Fruit fly (Drosophila melanogaster) whole organism, adult: Measurements from ENCODE around the gene Dh31.

Source experiments
- CG11617 ChIP-seq: fragments of 200-800 bp; sonication (Bioruptor generic); optimal IDR thresholded peaks from 2 replicates; lab custom pipeline; 2017; ENCODE audit warnings: mild to moderate bottlenecking, missing biosample characterization, missing genetic modification reagents, missing genetic modification characterization
- CG12768 ChIP-seq: fragments of 200-800 bp; sonication (Bioruptor generic); optimal IDR thresholded peaks from 2 replicates; lab custom pipeline; 2017; ENCODE audit warnings: missing biosample characterization, missing genetic modification characterization, mild to moderate bottlenecking, moderate library complexity, missing genetic modification reagents
- CG14711 ChIP-seq: fragments of 200-800 bp; sonication (Bioruptor generic); optimal IDR thresholded peaks from 2 replicates; lab custom pipeline; 2018; ENCODE audit warnings: missing biosample characterization, mild to moderate bottlenecking, missing genetic modification characterization, moderate library complexity
- CG1620 ChIP-seq: fragments of 200-800 bp; sonication (Bioruptor generic); optimal IDR thresholded peaks from 2 replicates; lab custom pipeline; 2016; ENCODE audit warnings: missing biosample characterization, missing genetic modification characterization
- CG33017 ChIP-seq: fragments of 200-800 bp; sonication (Bioruptor generic); optimal IDR thresholded peaks from 2 replicates; lab custom pipeline; 2018; ENCODE audit warnings: missing biosample characterization, mild to moderate bottlenecking, missing genetic modification characterization, moderate library complexity
- CG5204 ChIP-seq: fragments of 200-800 bp; sonication (Bioruptor generic); optimal IDR thresholded peaks from 2 replicates; lab custom pipeline; 2016; ENCODE audit warnings: missing biosample characterization, missing genetic modification characterization
- CG7045 ChIP-seq: fragments of 200-800 bp; sonication (Bioruptor generic); optimal IDR thresholded peaks from 2 replicates; lab custom pipeline; 2017; ENCODE audit warnings: missing biosample characterization, mild to moderate bottlenecking, missing genetic modification characterization
- CG7101 ChIP-seq: fragments of 200-800 bp; sonication (Bioruptor generic); optimal IDR thresholded peaks from 2 replicates; lab custom pipeline; 2018; ENCODE audit warnings: missing biosample characterization, mild to moderate bottlenecking, missing genetic modification characterization, moderate library complexity
- Clk ChIP-seq: fragments of 200-800 bp; sonication (Bioruptor generic); optimal IDR thresholded peaks from 2 replicates; lab custom pipeline; 2017; ENCODE audit warnings: missing biosample characterization, missing genetic modification characterization
- Crg-1 ChIP-seq: fragments of 200-800 bp; sonication (Bioruptor generic); optimal IDR thresholded peaks from 2 replicates; lab custom pipeline; 2016; ENCODE audit warnings: missing biosample characterization, missing genetic modification characterization
- Hr96 ChIP-seq: fragments of 200-800 bp; sonication (Bioruptor generic); optimal IDR thresholded peaks from 2 replicates; lab custom pipeline; 2016; ENCODE audit warnings: missing biosample characterization, missing genetic modification characterization
- Mnt ChIP-seq: fragments of 200-800 bp; sonication (Bioruptor generic); optimal IDR thresholded peaks from 2 replicates; lab custom pipeline; 2016; ENCODE audit warnings: missing biosample characterization, mild to moderate bottlenecking, missing genetic modification characterization
- bab1 ChIP-seq: fragments of 200-800 bp; sonication (Bioruptor generic); optimal IDR thresholded peaks from 3 replicates; lab custom pipeline; 2019; ENCODE audit warnings: missing biosample characterization, mild to moderate bottlenecking, missing genetic modification characterization, moderate library complexity
- cic ChIP-seq: fragments of 200-800 bp; sonication (Bioruptor generic); optimal IDR thresholded peaks from 2 replicates; lab custom pipeline; 2017; ENCODE audit warnings: missing biosample characterization, mild to moderate bottlenecking, missing genetic modification characterization, moderate library complexity
- cnc ChIP-seq, 2 experiments: fragments of >200 bp; optimal IDR thresholded peaks; 2 replicates each; lab custom pipeline; 2017
- kay ChIP-seq: fragments of 200-800 bp; sonication (Bioruptor generic); peaks from one replicate; lab custom pipeline; 2016; ENCODE audit warnings: missing biosample characterization, missing genetic modification characterization, borderline replicate concordance
- ovo ChIP-seq: fragments of 200-800 bp; sonication (Bioruptor generic); optimal IDR thresholded peaks from 2 replicates; lab custom pipeline; 2016; ENCODE audit warnings: missing biosample characterization, missing genetic modification characterization
- pad ChIP-seq: fragments of 200-800 bp; sonication (Bioruptor generic); optimal IDR thresholded peaks from 3 replicates; lab custom pipeline; 2017; ENCODE audit warnings: missing biosample characterization, missing genetic modification characterization, mild to moderate bottlenecking, moderate library complexity, missing genetic modification reagents
- tj ChIP-seq: fragments of 200-800 bp; sonication (Bioruptor generic); optimal IDR thresholded peaks from 3 replicates; lab custom pipeline; 2017; ENCODE audit warnings: missing biosample characterization, mild to moderate bottlenecking, missing genetic modification characterization, moderate library complexity
- toe ChIP-seq: fragments of 200-800 bp; sonication (Bioruptor generic); optimal IDR thresholded peaks from 2 replicates; lab custom pipeline; 2016; ENCODE audit warnings: missing biosample characterization, missing genetic modification characterization

The Dh31 gene

dm6 chr2L:8471667-8472066 lies 35.0 kb downstream of the Dh31 start:
- TF ChIP-seq cic (GFP tag; lab: Kevin White, UChicago) = no peak
- peak; percentile 20 for TF ChIP-seq kay (GFP tag; lab: Kevin White, UChicago)

DNA sequence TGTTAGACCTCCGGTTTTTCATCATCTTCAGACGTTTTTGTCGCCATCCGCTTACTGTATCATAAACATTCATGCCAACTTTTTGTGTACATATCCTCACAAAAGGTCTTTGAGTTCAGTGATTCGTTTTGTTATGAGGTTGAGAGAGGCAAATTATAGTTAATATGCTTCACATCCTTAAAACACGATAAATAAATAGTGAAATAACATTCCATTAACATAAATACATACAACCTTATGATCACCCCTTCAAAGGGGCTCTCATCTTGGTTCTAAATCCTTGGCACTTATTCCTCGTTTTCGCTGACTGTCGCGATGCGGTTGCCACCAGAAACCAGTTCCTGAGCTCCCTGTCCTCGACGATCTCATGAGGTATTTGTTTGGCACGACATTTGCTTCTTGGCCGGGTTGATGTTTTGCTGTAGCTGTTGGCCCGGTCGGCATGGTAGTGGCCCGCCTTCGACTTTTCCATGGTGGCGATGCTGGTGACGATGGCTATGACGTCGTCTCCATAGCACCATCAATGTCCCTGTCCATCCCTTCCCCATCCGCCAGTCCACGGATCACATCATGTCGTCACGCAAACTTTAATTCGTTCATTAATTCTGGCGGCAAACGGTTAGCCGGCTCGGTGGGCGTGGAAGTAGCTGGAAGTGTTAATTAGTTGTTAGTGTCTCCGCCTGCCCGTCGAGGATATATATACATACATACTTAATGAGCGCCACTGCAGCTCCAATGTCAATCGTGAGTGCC lies 37.5 kb downstream of the Dh31 start:
- TF ChIP-seq CG11617 (GFP tag; lab: Kevin White, UChicago) (no peak), ovo (no peak), Hr96 (GFP tag; lab: Kevin White, UChicago) (no peak), CG33017 (no peak), pad (GFP tag; lab: Kevin White, UChicago) (no peak), bab1 (GFP tag; lab: Kevin White, UChicago) (no peak), Clk (GFP tag; lab: Kevin White, UChicago) (no peak), kay (GFP tag; lab: Kevin White, UChicago) (no peak), CG5204 (GFP tag; lab: Kevin White, UChicago) (no peak), toe (GFP tag; lab: Kevin White, UChicago) (no peak), CG1620 (GFP tag; lab: Kevin White, UChicago) (no peak), tj (GFP tag; lab: Kevin White, UChicago) (no peak), Mnt (GFP tag; lab: Kevin White, UChicago) (no peak), Crg-1 (no peak), CG7045 (no peak), cnc (optimal IDR thresholded peaks at IDR 0.05; lab: Kevin White, UChicago) (no peak), CG14711 (tag; lab: Kevin White, UChicago) (no peak), CG7101 (no peak), cic (GFP tag; lab: Kevin White, UChicago) (no peak)

- TF ChIP-seq Hr96 (GFP tag; lab: Kevin White, UChicago) = no peak
- no peak for TF ChIP-seq pad (GFP tag; lab: Kevin White, UChicago)
- no peak for TF ChIP-seq CG7101
- TF ChIP-seq CG5204 (GFP tag; lab: Kevin White, UChicago) = no peak
- no peak for TF ChIP-seq Clk (GFP tag; lab: Kevin White, UChicago)
- TF ChIP-seq ovo = no peak
- no peak for TF ChIP-seq CG12768 (GFP tag; lab: Kevin White, UChicago)
- no peak for TF ChIP-seq CG14711 (tag; lab: Kevin White, UChicago)
- no peak for TF ChIP-seq CG33017
- TF ChIP-seq cnc (optimal IDR thresholded peaks at IDR 0.05; lab: Kevin White, UChicago) = no peak
- no peak for TF ChIP-seq bab1 (GFP tag; lab: Kevin White, UChicago)
- no peak for TF ChIP-seq CG7045
- no peak for TF ChIP-seq CG11617 (GFP tag; lab: Kevin White, UChicago)
- TF ChIP-seq Mnt (GFP tag; lab: Kevin White, UChicago) = no peak
- no peak for TF ChIP-seq CG1620 (GFP tag; lab: Kevin White, UChicago)
- no peak for TF ChIP-seq cic (GFP tag; lab: Kevin White, UChicago)
- no peak for TF ChIP-seq Crg-1
Observed at dm6 chr2L:8466643-8467042, 40.0 kb downstream of the Dh31 start, which contains the start of gene dachs. dachs (plus strand) TSS chr2L:8466817.

- TF ChIP-seq kay (GFP tag; lab: Kevin White, UChicago) (peak; percentile 93), CG12768 (GFP tag; lab: Kevin White, UChicago) (peak; percentile 67), pad (GFP tag; lab: Kevin White, UChicago) (peak; percentile 37), CG14711 (tag; lab: Kevin White, UChicago) (peak; percentile 56), CG7101 (peak; percentile 64), Clk (GFP tag; lab: Kevin White, UChicago) (peak; percentile 38), CG7045 (peak; percentile 76), cnc (optimal IDR thresholded peaks at IDR 0.05; lab: Kevin White, UChicago) (no peak), cic (GFP tag; lab: Kevin White, UChicago) (peak; percentile 49), ovo (no peak), CG1620 (GFP tag; lab: Kevin White, UChicago) (peak; percentile 41), tj (GFP tag; lab: Kevin White, UChicago) (peak; percentile 29), CG33017 (peak; percentile 58), Mnt (GFP tag; lab: Kevin White, UChicago) (peak; percentile 21), CG5204 (GFP tag; lab: Kevin White, UChicago) (no peak), bab1 (GFP tag; lab: Kevin White, UChicago) (peak; percentile 75), toe (GFP tag; lab: Kevin White, UChicago) (peak; percentile 76), Hr96 (GFP tag; lab: Kevin White, UChicago) (peak; percentile 68), Crg-1 (no peak), CG11617 (GFP tag; lab: Kevin White, UChicago) (peak; percentile 71)
Observed at dm6 chr2L:8464107-8464582, 42.5 kb downstream of the Dh31 start, which contains the start of gene prg. prg (plus strand) TSS chr2L:8464488.

DNA sequence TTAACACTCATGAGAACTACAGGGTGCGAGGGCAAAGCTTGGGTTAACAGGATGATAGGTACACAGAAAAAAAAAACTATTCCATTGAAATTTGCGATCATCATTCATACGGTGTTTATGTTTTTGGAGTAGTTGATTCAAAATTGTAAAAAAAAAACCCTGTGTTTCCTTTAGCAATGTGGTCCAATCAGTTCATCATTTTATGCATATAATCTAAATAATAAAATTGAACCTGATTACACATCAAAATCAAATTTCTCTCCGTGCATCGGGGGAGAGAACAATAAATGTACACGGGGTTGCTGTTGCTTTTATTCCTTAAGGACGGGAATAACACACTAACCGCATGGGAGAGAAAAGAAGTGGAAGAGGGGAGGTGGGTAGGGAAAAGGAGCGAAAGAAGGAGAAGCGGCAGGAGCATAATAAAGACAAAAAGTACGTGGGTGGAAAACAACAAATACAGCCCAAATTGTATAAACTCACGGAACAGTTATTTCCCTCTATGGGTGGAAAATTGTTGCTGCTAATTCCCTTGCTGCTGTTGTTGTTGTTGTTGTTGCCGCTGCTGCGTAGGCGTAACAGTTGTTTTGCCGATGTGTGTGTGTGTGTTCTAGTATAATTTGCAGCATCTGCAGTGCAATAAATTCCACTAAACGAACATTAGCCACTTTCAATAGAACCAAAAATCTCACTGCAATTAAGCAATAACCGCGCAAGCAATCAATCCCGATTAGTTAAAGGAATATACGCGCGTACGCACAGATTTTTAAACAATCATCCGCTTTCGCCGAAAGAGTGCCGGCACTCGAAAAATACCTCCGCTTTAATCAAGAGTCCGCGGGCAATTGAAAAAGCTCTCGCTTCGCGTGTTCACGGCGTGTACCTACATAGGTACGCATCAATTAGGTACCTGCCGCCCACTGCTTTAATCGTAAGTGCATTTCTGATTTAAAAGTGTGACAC lies 43.2 kb downstream of the Dh31 start, which contains the start of gene Agpat2:
Gene Agpat2 (minus strand): TSS at position 851 of the 963 bp plus-strand sequence.
- TF ChIP-seq pad (GFP tag; lab: Kevin White, UChicago) = no peak
- TF ChIP-seq CG12768 (GFP tag; lab: Kevin White, UChicago) = no peak
- peak; percentile 30 for TF ChIP-seq CG14711 (tag; lab: Kevin White, UChicago)
- no peak for TF ChIP-seq CG11617 (GFP tag; lab: Kevin White, UChicago)
- TF ChIP-seq CG7101 = no peak
- TF ChIP-seq Crg-1 = no peak
- TF ChIP-seq kay (GFP tag; lab: Kevin White, UChicago) = peak; percentile 82
- TF ChIP-seq toe (GFP tag; lab: Kevin White, UChicago) = no peak
- TF ChIP-seq cic (GFP tag; lab: Kevin White, UChicago) = peak; percentile 65
- no peak for TF ChIP-seq CG7045
- TF ChIP-seq Mnt (GFP tag; lab: Kevin White, UChicago) = no peak
- no peak for TF ChIP-seq CG1620 (GFP tag; lab: Kevin White, UChicago)
- no peak for TF ChIP-seq Hr96 (GFP tag; lab: Kevin White, UChicago)
- no peak for TF ChIP-seq Clk (GFP tag; lab: Kevin White, UChicago)
- no peak for TF ChIP-seq cnc (optimal IDR thresholded peaks at IDR 0.05; lab: Kevin White, UChicago)
- no peak for TF ChIP-seq bab1 (GFP tag; lab: Kevin White, UChicago)
- TF ChIP-seq CG33017 = no peak
- no peak for TF ChIP-seq CG5204 (GFP tag; lab: Kevin White, UChicago)
- TF ChIP-seq tj (GFP tag; lab: Kevin White, UChicago) = no peak
- no peak for TF ChIP-seq ovo
